Worm (Caenorhabditis elegans) whole organism, L4 larva: ENCODE data around the gene F13H8.2.

Experiments
- D1046.2 ChIP-seq: fragments of 200-800 bp; sonication (Bioruptor generic); IDR thresholded peaks from 2 replicates; pipeline ENCODE4 v1.3.6; 2022; ENCODE audit warnings: missing genetic modification characterization, missing compliant biosample characterization
- F10B5.3 ChIP-seq: sonication (generic microtip); optimal IDR thresholded peaks from 2 replicates; lab custom pipeline; 2016; ENCODE audit warnings: mild to moderate bottlenecking, missing genetic modification characterization, missing compliant biosample characterization
- Y5F2A.4 ChIP-seq: fragments of 200-800 bp; sonication (Bioruptor generic); optimal IDR thresholded peaks from 2 replicates; lab custom pipeline; 2018; ENCODE audit warnings: mild to moderate bottlenecking, missing genetic modification characterization, missing compliant biosample characterization
- ZK337.2 ChIP-seq: fragments of 200-800 bp; sonication (Bioruptor generic); IDR thresholded peaks from 2 replicates; pipeline ENCODE4 v1.3.6; 2022; ENCODE audit warnings: missing genetic modification reagents, missing genetic modification characterization, missing compliant biosample characterization
- aha-1 ChIP-seq: fragments of 150-350 bp; peaks from one replicate; lab custom pipeline; 2014; ENCODE audit warnings: missing biosample characterization, missing genetic modification characterization
- arid-1 ChIP-seq: fragments of 200-800 bp; sonication (Bioruptor generic); conservative IDR thresholded peaks from 2 replicates; pipeline ENCODE4 v1.3.6; 2022; ENCODE audit warnings: missing genetic modification reagents, missing genetic modification characterization, missing compliant biosample characterization
- ceh-20 ChIP-seq: fragments of 200-800 bp; sonication (Bioruptor generic); IDR thresholded peaks from 2 replicates; pipeline ENCODE4 v1.3.6; 2022; ENCODE audit warnings: missing genetic modification reagents, missing genetic modification characterization, missing compliant biosample characterization
- ceh-32 ChIP-seq: sonication (generic microtip); optimal IDR thresholded peaks from 2 replicates; lab custom pipeline; 2016; ENCODE audit warnings: mild to moderate bottlenecking, missing genetic modification characterization, missing compliant biosample characterization; ENCODE audit not compliant: poor library complexity
- ceh-82 ChIP-seq: sonication (generic microtip); optimal IDR thresholded peaks from 2 replicates; lab custom pipeline; 2017; ENCODE audit warnings: missing biosample characterization, missing genetic modification characterization
- daf-16 ChIP-seq, 3 experiments: sonication (generic microtip); optimal IDR thresholded peaks; 2 replicates each; lab custom pipeline; 2016 to 2017; ENCODE audit warnings: missing genetic modification characterization in 3 of 3, missing genetic modification reagents in 3 of 3, mild to moderate bottlenecking in 2 of 3, missing compliant biosample characterization in 2 of 3, missing biosample characterization in 1 of 3, moderate library complexity in 1 of 3
- daf-19 ChIP-seq: fragments of 200-800 bp; sonication (Bioruptor generic); conservative IDR thresholded peaks from 2 replicates; pipeline ENCODE4 v1.3.6; 2022; ENCODE audit warnings: missing genetic modification characterization, missing compliant biosample characterization
- dmd-9 ChIP-seq: fragments of 200-800 bp; sonication (Bioruptor generic); IDR thresholded peaks from 2 replicates; pipeline ENCODE4 v1.3.6; 2022; ENCODE audit warnings: missing genetic modification reagents, missing genetic modification characterization, missing compliant biosample characterization
- dve-1 ChIP-seq: sonication (generic microtip); optimal IDR thresholded peaks from 2 replicates; lab custom pipeline; 2017; ENCODE audit warnings: antibody characterized with exemption, mild to moderate bottlenecking, missing genetic modification characterization, missing compliant biosample characterization; ENCODE audit not compliant: insufficient read depth
- egl-43 ChIP-seq: fragments of 200-800 bp; sonication (Bioruptor generic); IDR thresholded peaks from 2 replicates; pipeline ENCODE4 v1.3.6; 2022; ENCODE audit warnings: missing genetic modification reagents, missing genetic modification characterization, missing compliant biosample characterization
- fos-1 ChIP-seq: fragments of 150-350 bp; optimal IDR thresholded peaks from 2 replicates; lab custom pipeline; 2014; ENCODE audit warnings: missing biosample characterization, missing genetic modification characterization
- hlh-30 ChIP-seq: sonication (generic microtip); optimal IDR thresholded peaks from 2 replicates; lab custom pipeline; 2017; ENCODE audit warnings: antibody characterized with exemption, mild to moderate bottlenecking, missing genetic modification characterization, missing compliant biosample characterization; ENCODE audit not compliant: insufficient read depth
- jun-1 ChIP-seq: fragments of 150-350 bp; optimal IDR thresholded peaks from 2 replicates; lab custom pipeline; 2014; ENCODE audit warnings: missing biosample characterization, missing genetic modification reagents, missing genetic modification characterization
- lim-7 ChIP-seq: fragments of 200-800 bp; sonication (Bioruptor generic); IDR thresholded peaks from 2 replicates; pipeline ENCODE4 v1.3.6; 2022; ENCODE audit warnings: missing genetic modification characterization, missing compliant biosample characterization
- lin-1 ChIP-seq: fragments of 200-800 bp; sonication (Bioruptor generic); IDR thresholded peaks from 2 replicates; pipeline ENCODE4 v1.3.6; 2022; ENCODE audit warnings: missing genetic modification reagents, missing genetic modification characterization, missing compliant biosample characterization
- lir-3 ChIP-seq: sonication (generic microtip); optimal IDR thresholded peaks from 2 replicates; lab custom pipeline; 2016; ENCODE audit warnings: mild to moderate bottlenecking, missing genetic modification characterization, missing compliant biosample characterization
- madf-5 ChIP-seq, 2 experiments: fragments of 200-800 bp; sonication (Bioruptor generic); IDR thresholded peaks; 2 replicates each; pipeline ENCODE4 v1.3.6; 2022; ENCODE audit warnings: missing compliant biosample characterization in 2 of 2, missing genetic modification characterization in 2 of 2
- mdt-29 ChIP-seq: fragments of 200-800 bp; sonication (Bioruptor generic); IDR thresholded peaks from 2 replicates; pipeline ENCODE4 v1.3.6; 2022; ENCODE audit warnings: missing genetic modification reagents, missing genetic modification characterization, missing compliant biosample characterization
- mxl-3 ChIP-seq: fragments of 200-800 bp; sonication (Bioruptor generic); optimal IDR thresholded peaks from 2 replicates; lab custom pipeline; 2018; ENCODE audit warnings: mild to moderate bottlenecking, missing genetic modification characterization, missing compliant biosample characterization
- nhr-10 ChIP-seq: fragments of 150-350 bp; optimal IDR thresholded peaks from 2 replicates; lab custom pipeline; 2014; ENCODE audit warnings: missing biosample characterization, missing genetic modification characterization
- nhr-41 ChIP-seq: fragments of 200-800 bp; sonication (Bioruptor generic); IDR thresholded peaks from 2 replicates; pipeline ENCODE4 v1.3.6; 2022; ENCODE audit warnings: missing genetic modification reagents, missing genetic modification characterization, missing compliant biosample characterization
- nhr-48 ChIP-seq: sonication (generic microtip); optimal IDR thresholded peaks from 2 replicates; lab custom pipeline; 2016; ENCODE audit warnings: mild to moderate bottlenecking, missing genetic modification characterization, missing compliant biosample characterization
- nhr-77 ChIP-seq: fragments of 150-350 bp; optimal IDR thresholded peaks from 2 replicates; lab custom pipeline; 2014; ENCODE audit warnings: missing biosample characterization, missing genetic modification characterization
- pha-4 ChIP-seq, 2 experiments: fragments of 150-350 bp in 1 of 2; fragments of 200-800 bp in 1 of 2; sonication (Bioruptor generic) in 1 of 2; IDR thresholded peaks in 1 of 2; optimal IDR thresholded peaks in 1 of 2; 2 replicates each; pipeline versions ENCODE4 v1.3.6 to Lab custom; 2014 to 2022; ENCODE audit warnings: missing genetic modification characterization in 2 of 2, missing genetic modification reagents in 2 of 2, missing biosample characterization in 1 of 2, missing compliant biosample characterization in 1 of 2
- php-3 ChIP-seq: fragments of 200-800 bp; sonication (Bioruptor generic); IDR thresholded peaks from 2 replicates; pipeline ENCODE4 v1.3.6; 2022; ENCODE audit warnings: missing genetic modification reagents, missing genetic modification characterization, missing compliant biosample characterization
- rbr-2 ChIP-seq: sonication (generic microtip); optimal IDR thresholded peaks from 2 replicates; lab custom pipeline; 2016; ENCODE audit warnings: missing genotype, missing genetic modification characterization, missing compliant biosample characterization
- set-16 ChIP-seq: fragments of 200-800 bp; sonication (Bioruptor generic); IDR thresholded peaks from 2 replicates; pipeline ENCODE4 v1.3.6; 2022; ENCODE audit warnings: missing genetic modification reagents, missing genetic modification characterization, missing compliant biosample characterization
- spr-1 ChIP-seq: sonication (generic microtip); optimal IDR thresholded peaks from 2 replicates; lab custom pipeline; 2016; ENCODE audit warnings: mild to moderate bottlenecking, missing genetic modification characterization, missing compliant biosample characterization
- spr-3 ChIP-seq: fragments of 200-800 bp; sonication (Bioruptor generic); optimal IDR thresholded peaks from 2 replicates; lab custom pipeline; 2018; ENCODE audit warnings: mild to moderate bottlenecking, missing genetic modification characterization, missing compliant biosample characterization
- tag-97 ChIP-seq: fragments of 200-800 bp; sonication (Bioruptor generic); IDR thresholded peaks from 2 replicates; pipeline ENCODE4 v1.3.6; 2022; ENCODE audit warnings: missing genetic modification characterization, missing compliant biosample characterization
- tra-1 ChIP-seq: fragments of 200-800 bp; sonication (Bioruptor generic); IDR thresholded peaks from 2 replicates; pipeline ENCODE4 v1.3.6; 2022; ENCODE audit warnings: missing genetic modification reagents, missing genetic modification characterization, missing compliant biosample characterization
- vab-7 ChIP-seq: fragments of 200-800 bp; sonication (Bioruptor generic); IDR thresholded peaks from 2 replicates; pipeline ENCODE4 v1.3.6; 2022; ENCODE audit warnings: missing genetic modification reagents, missing genetic modification characterization, missing compliant biosample characterization
- zfp-3 ChIP-seq: fragments of 200-800 bp; sonication (Bioruptor generic); conservative IDR thresholded peaks from 2 replicates; pipeline ENCODE4 v1.3.6; 2022; ENCODE audit warnings: missing genetic modification reagents, missing genetic modification characterization, missing compliant biosample characterization

F13H8.2 gene

ce11 chrII:6248503-6248902 lies 21.7 kb upstream of the F13H8.2 start (continued):
- TF ChIP-seq set-16 (GFP tag; lab: Robert Waterston, UW) (peak; percentile 11; the same call in 1 of the 2 replicates), daf-16 (GFP tag; optimal IDR thresholded peaks at IDR 0.05; lab: Kevin White, UChicago) (peak in 1 of 2 experiments; percentile 54), daf-16 (tag; optimal IDR thresholded peaks at IDR 0.05; lab: Kevin White, UChicago) (peak; percentile 39), php-3 (GFP tag; lab: Robert Waterston, UW) (peak; percentile 67; the same call in 1 of the 2 replicates), aha-1 (tag; lab: Kevin White, UChicago) (peak; percentile 59), hlh-30 (tag; lab: Kevin White, UChicago) (peak; percentile 48), fos-1 (no peak), dve-1 (tag; lab: Kevin White, UChicago) (peak; percentile 70), jun-1 (tag; lab: Kevin White, UChicago) (no peak), F10B5.3 (no peak), ceh-82 (no peak), ZK337.2 (GFP tag; lab: Robert Waterston, UW) (0 out of 2 replicates have a peak, but pooled peaks have one; percentile 25), nhr-48 (tag; lab: Kevin White, UChicago) (peak; percentile 30), egl-43 (GFP tag; lab: Robert Waterston, UW) (no peak), ceh-20 (0 out of 2 replicates have a peak, but pooled peaks have one; percentile 30), daf-19 (GFP tag; lab: Robert Waterston, UW) (peak; percentile 22; the same call in 1 of the 2 replicates), D1046.2 (GFP tag; lab: Robert Waterston, UW) (peak; percentile 77; the same call in 1 of the 2 replicates), madf-5 (GFP tag; IDR thresholded peaks at IDR 0.05; lab: Robert Waterston, UW) (peak in 1 of 2 experiments; percentile 69; a peak in 1 of 4 replicates), Y5F2A.4 (GFP tag; lab: Kevin White, UChicago) (peak; percentile 67), pha-4 (GFP tag; IDR thresholded peaks at IDR 0.05; lab: Robert Waterston, UW) (peak; percentile 57; the same call in 1 of the 2 replicates), pha-4 (tag; optimal IDR thresholded peaks at IDR 0.05; lab: Kevin White, UChicago) (no peak), mdt-29 (GFP tag; lab: Robert Waterston, UW) (0 out of 2 replicates have a peak, but pooled peaks have one; percentile 29), spr-1 (tag; lab: Kevin White, UChicago) (peak; percentile 45), tra-1 (GFP tag; lab: Robert Waterston, UW) (0 out of 2 replicates have a peak, but pooled peaks have one; percentile 45), mxl-3 (GFP tag; lab: Kevin White, UChicago) (peak; percentile 56), nhr-41 (GFP tag; lab: Robert Waterston, UW) (0 out of 2 replicates have a peak, but pooled peaks have one; percentile 16), tag-97 (no peak), zfp-3 (peak; percentile 51; the same call in 1 of the 2 replicates), lir-3 (tag; lab: Kevin White, UChicago) (peak; percentile 77), dmd-9 (GFP tag; lab: Robert Waterston, UW) (0 out of 2 replicates have a peak, but pooled peaks have one; percentile 35), rbr-2 (tag; lab: Kevin White, UChicago) (peak; percentile 31), arid-1 (GFP tag; lab: Robert Waterston, UW) (peak; percentile 67; the same call in 1 of the 2 replicates), spr-3 (GFP tag; lab: Kevin White, UChicago) (peak; percentile 9), ceh-32 (tag; lab: Kevin White, UChicago) (no peak), nhr-10 (tag; lab: Kevin White, UChicago) (no peak), lim-7 (GFP tag; lab: Robert Waterston, UW) (peak; percentile 70), lin-1 (GFP tag; lab: Robert Waterston, UW) (peak; percentile 76), vab-7 (no peak; the same call in 1 of the 2 replicates), nhr-77 (tag; lab: Kevin White, UChicago) (no peak)
